Worm (Caenorhabditis elegans): ENCODE results near the gene ZK353.10.

ZK353.10 gene

DNA sequence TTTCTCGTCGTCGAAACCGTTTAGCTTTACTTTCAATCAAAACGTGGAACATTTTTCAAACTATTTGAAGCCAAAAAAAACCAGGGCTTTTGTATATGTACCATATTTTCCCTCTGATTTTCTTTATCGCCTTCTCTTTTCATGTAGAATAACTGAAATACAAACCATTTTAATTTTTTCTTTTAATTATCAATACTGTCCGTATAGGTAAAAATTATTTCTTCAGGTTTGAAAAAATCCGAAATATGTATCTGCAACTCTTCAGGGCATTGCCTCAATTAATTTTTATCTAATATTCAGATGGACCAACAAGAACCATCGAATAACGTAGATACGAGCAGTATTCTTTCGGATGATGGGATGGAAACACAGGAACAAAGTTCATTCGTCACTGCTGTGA, 19.2 kb downstream of the ZK353.10 start, which contains the start of gene met-2:
Gene met-2, plus strand, starts transcription at position 301 of the 400 bp plus-strand sequence.
- no peak for TF ChIP-seq attf-6 (GFP tag; IDR thresholded peaks at IDR 0.05)
- TF ChIP-seq ama-1 (optimal IDR thresholded peaks at IDR 0.05): no peak
- peak in 1 of 2 experiments; percentile 38 for TF ChIP-seq ama-1 (GFP tag; optimal IDR thresholded peaks at IDR 0.05)
- TF ChIP-seq sdz-38 (tag; optimal IDR thresholded peaks at IDR 0.05): no peak
- peak; percentile 16; the same call in 1 of the 2 replicates for TF ChIP-seq hmg-1.2 (GFP tag; IDR thresholded peaks at IDR 0.05)
- TF ChIP-seq ceh-27 (GFP tag; optimal IDR thresholded peaks at IDR 0.05): no peak
- TF ChIP-seq ZK185.1 (tag; optimal IDR thresholded peaks at IDR 0.05; ENCODE audit: poor library complexity, severe bottlenecking): no peak

DNA sequence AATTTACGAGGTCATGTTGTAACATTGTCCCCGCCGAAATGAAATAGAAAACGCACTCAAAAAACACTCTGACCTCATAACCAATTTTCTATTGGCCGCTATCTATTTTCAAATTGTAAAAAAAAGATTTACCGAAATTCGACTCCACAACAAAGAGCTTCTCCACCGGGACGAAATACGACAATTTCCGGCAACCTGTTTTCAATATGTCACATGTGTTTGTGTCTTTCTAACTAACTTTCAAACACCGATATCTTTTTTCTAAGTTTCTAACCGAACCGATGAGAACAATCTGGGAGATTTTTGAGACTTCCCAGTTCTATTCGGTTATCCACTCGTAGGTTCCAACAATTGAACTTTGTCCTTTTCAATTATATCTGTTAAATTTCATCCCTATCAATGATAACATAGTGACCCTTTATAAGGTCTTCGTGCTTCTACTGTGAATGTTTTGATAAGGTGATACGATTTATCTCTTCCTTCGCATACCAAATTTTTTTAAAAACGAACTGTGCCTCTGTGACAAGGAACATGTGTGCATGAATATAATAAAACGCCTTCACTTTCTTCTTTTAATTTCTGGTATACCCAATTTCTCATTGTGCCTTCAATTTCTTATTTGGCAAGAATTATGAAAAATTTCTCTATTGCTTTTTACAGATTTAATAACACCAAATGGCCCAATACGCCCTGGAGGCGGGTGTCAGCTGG, 22.5 kb downstream of the ZK353.10 start, which contains the start of gene lmbr-1:
Gene lmbr-1, plus strand, starts transcription at position 661 of the 711 bp plus-strand sequence.
- TF ChIP-seq F52B5.7 (tag; optimal IDR thresholded peaks at IDR 0.05) (no peak), efl-1 (GFP tag; optimal IDR thresholded peaks at IDR 0.05) (no peak), ama-1 (optimal IDR thresholded peaks at IDR 0.05) (no peak), ama-1 (GFP tag; optimal IDR thresholded peaks at IDR 0.05) (no peak), snpc-4 (GFP tag; optimal IDR thresholded peaks at IDR 0.05) (no peak), snpc-4 (tag; optimal IDR thresholded peaks at IDR 0.05) (no peak), egrh-3 (GFP tag; IDR thresholded peaks at IDR 0.05) (no peak), C17E4.6 (GFP tag; IDR thresholded peaks at IDR 0.05) (no peak), egl-18 (GFP tag; IDR thresholded peaks at IDR 0.05) (no peak), lin-26 (GFP tag; IDR thresholded peaks at IDR 0.05) (no peak), bed-1 (GFP tag; IDR thresholded peaks at IDR 0.05) (no peak), attf-6 (GFP tag; IDR thresholded peaks at IDR 0.05) (no peak)

DNA sequence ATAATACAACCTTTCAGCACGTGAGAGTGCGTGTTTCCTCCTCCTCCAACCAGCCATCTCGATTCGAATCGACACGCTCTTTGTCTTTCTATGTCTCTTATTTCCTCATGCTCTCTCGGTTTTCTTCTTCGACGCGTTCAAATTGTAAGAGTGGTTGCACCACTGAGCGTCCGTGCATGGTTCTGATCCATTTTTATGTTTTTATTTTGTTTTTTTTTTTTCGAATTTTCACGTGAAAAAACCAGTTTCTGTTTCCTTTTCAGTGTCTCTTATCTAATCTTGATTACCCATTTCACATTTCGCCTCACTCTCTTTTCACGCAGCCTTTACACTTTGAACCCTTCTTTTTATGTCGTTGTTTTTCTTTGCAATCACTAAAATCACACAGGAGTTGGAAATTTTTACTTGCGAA, 23.4 kb downstream of the ZK353.10 start:
- TF ChIP-seq ama-1 (optimal IDR thresholded peaks at IDR 0.05) (no peak), ama-1 (GFP tag; optimal IDR thresholded peaks at IDR 0.05) (no peak), cebp-1 (GFP tag; IDR thresholded peaks at IDR 0.05) (no peak), cebp-1 (tag; optimal IDR thresholded peaks at IDR 0.05) (peak; percentile 68), attf-5 (GFP tag; optimal IDR thresholded peaks at IDR 0.05) (peak; percentile 4), let-607 (tag; optimal IDR thresholded peaks at IDR 0.05) (peak in 1 of 2 experiments; percentile 2), lin-40 (tag; optimal IDR thresholded peaks at IDR 0.05) (peak; percentile 73), hmg-1.2 (GFP tag; IDR thresholded peaks at IDR 0.05) (peak; percentile 66; the same call in 1 of the 2 replicates), ztf-25 (GFP tag; IDR thresholded peaks at IDR 0.05) (no peak), ztf-26 (tag; optimal IDR thresholded peaks at IDR 0.05) (peak; percentile 24), nhr-80 (tag; optimal IDR thresholded peaks at IDR 0.05) (peak; percentile 61)

DNA sequence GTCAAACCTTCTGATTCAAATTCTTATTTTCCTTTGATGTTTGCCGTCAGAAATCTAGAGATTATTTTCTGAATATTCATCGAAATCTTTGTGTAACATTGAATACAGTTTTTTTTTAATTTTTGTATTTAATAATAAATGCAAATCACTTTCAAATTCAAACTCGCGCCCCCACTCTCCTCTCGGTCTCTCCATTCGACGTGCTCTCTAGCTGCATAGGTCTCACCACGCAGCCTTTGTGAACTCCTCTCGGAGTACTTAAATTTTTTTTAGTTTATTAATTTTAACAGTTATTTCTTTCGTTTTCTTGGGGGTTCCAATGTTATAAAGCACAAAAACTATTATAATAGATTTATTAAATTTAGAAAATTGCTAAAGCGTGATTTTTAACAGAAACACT, 24.0 kb downstream of the ZK353.10 start:
- TF ChIP-seq F22D6.2 (tag; optimal IDR thresholded peaks at IDR 0.05) (no peak), lin-54 (GFP tag; optimal IDR thresholded peaks at IDR 0.05) (peak; percentile 64), lsl-1 (GFP tag; optimal IDR thresholded peaks at IDR 0.05) (peak; percentile 38), F33H1.4 (GFP tag; IDR thresholded peaks at IDR 0.05) (peak; percentile 69), hlh-26 (GFP tag; conservative IDR thresholded peaks at IDR 0.05) (no peak), snpc-1.3 (tag; optimal IDR thresholded peaks at IDR 0.05; ENCODE audit: insufficient read depth) (peak; percentile 54), tbx-9 (tag; optimal IDR thresholded peaks at IDR 0.05; ENCODE audit: borderline replicate concordance) (no peak), madf-6 (GFP tag; IDR thresholded peaks at IDR 0.05) (peak; percentile 28; the same call in 1 of the 2 replicates), ekl-4 (GFP tag; IDR thresholded peaks at IDR 0.05) (no peak), sptf-2 (GFP tag; optimal IDR thresholded peaks at IDR 0.05) (no peak), efl-1 (GFP tag; optimal IDR thresholded peaks at IDR 0.05) (peak; percentile 60), hmg-1.2 (GFP tag; IDR thresholded peaks at IDR 0.05) (peak; percentile 71)

Data from whole organism, young adult.